Worm (Caenorhabditis elegans) whole organism, mixed stage, embryonic: ENCODE measurements around the gene srd-8.

Source experiments
- M03D4.4 ChIP-seq: sonication (generic microtip); optimal IDR thresholded peaks from 2 replicates; lab custom pipeline; 2017; ENCODE audit warnings: mild to moderate bottlenecking, missing genetic modification characterization, missing compliant biosample characterization
- bed-3 ChIP-seq: fragments of 200-800 bp; sonication (Bioruptor generic); optimal IDR thresholded peaks from 3 replicates; lab custom pipeline; 2018; ENCODE audit warnings: mild to moderate bottlenecking, missing genetic modification characterization, moderate library complexity, missing compliant biosample characterization
- blmp-1 ChIP-seq: fragments of 150-350 bp; optimal IDR thresholded peaks from 2 replicates; lab custom pipeline; 2014; ENCODE audit warnings: missing biosample characterization, missing genetic modification characterization
- ceh-39 ChIP-seq: fragments of 150-350 bp; optimal IDR thresholded peaks from 2 replicates; lab custom pipeline; 2014; ENCODE audit warnings: missing biosample characterization, missing genetic modification characterization
- ceh-43 ChIP-seq: fragments of 200-800 bp; sonication (Bioruptor generic); optimal IDR thresholded peaks from 2 replicates; lab custom pipeline; 2018; ENCODE audit warnings: mild to moderate bottlenecking, missing genetic modification characterization, moderate library complexity, missing compliant biosample characterization
- ceh-83 ChIP-seq: fragments of 200-800 bp; sonication (Bioruptor generic); optimal IDR thresholded peaks from 2 replicates; lab custom pipeline; 2018; ENCODE audit warnings: mild to moderate bottlenecking, missing genetic modification characterization, missing compliant biosample characterization
- ces-1 ChIP-seq: fragments of 150-350 bp; optimal IDR thresholded peaks from 2 replicates; lab custom pipeline; 2014; ENCODE audit warnings: missing biosample characterization, missing genetic modification reagents, missing genetic modification characterization
- cnd-1 ChIP-seq: fragments of 200-800 bp; sonication (Bioruptor generic); optimal IDR thresholded peaks from 2 replicates; lab custom pipeline; 2018; ENCODE audit warnings: mild to moderate bottlenecking, missing genetic modification characterization, missing compliant biosample characterization
- drap-1 ChIP-seq: fragments of 200-800 bp; sonication (Bioruptor generic); optimal IDR thresholded peaks from 3 replicates; lab custom pipeline; 2018; ENCODE audit warnings: mild to moderate bottlenecking, missing genetic modification characterization, missing compliant biosample characterization
- elt-1 ChIP-seq: sonication (generic microtip); optimal IDR thresholded peaks from 2 replicates; lab custom pipeline; 2017; ENCODE audit warnings: missing genetic modification characterization, mild to moderate bottlenecking, missing compliant biosample characterization, antibody characterized with exemption, moderate library complexity, borderline replicate concordance; ENCODE audit not compliant: insufficient read depth
- elt-3 ChIP-seq: fragments of 150-350 bp; optimal IDR thresholded peaks from 2 replicates; lab custom pipeline; 2014; ENCODE audit warnings: missing biosample characterization, missing genetic modification characterization
- flh-1 ChIP-seq: fragments of 200-800 bp; sonication (Bioruptor generic); optimal IDR thresholded peaks from 2 replicates; lab custom pipeline; 2018; ENCODE audit warnings: mild to moderate bottlenecking, missing genetic modification characterization, moderate library complexity, missing compliant biosample characterization
- ham-2 ChIP-seq: fragments of 200-800 bp; sonication (Bioruptor generic); optimal IDR thresholded peaks from 2 replicates; lab custom pipeline; 2018; ENCODE audit warnings: mild to moderate bottlenecking, missing genetic modification characterization, missing compliant biosample characterization
- hlh-1 ChIP-seq: fragments of 150-350 bp; optimal IDR thresholded peaks from 2 replicates; lab custom pipeline; 2014; ENCODE audit warnings: missing biosample characterization, missing genetic modification reagents, missing genetic modification characterization
- lin-13 ChIP-seq: fragments of 150-350 bp; optimal IDR thresholded peaks from 2 replicates; lab custom pipeline; 2014; ENCODE audit warnings: missing biosample characterization, missing genetic modification characterization
- lin-32 ChIP-seq: fragments of 200-800 bp; sonication (Bioruptor generic); optimal IDR thresholded peaks from 2 replicates; lab custom pipeline; 2018; ENCODE audit warnings: mild to moderate bottlenecking, missing genetic modification characterization, missing compliant biosample characterization
- lsy-2 ChIP-seq: fragments of 150-350 bp; optimal IDR thresholded peaks from 2 replicates; lab custom pipeline; 2014; ENCODE audit warnings: missing biosample characterization, missing genetic modification characterization
- mep-1 ChIP-seq: fragments of 150-350 bp; optimal IDR thresholded peaks from 2 replicates; lab custom pipeline; 2017; ENCODE audit warnings: missing biosample characterization, missing genetic modification reagents, missing genetic modification characterization, inconsistent platforms
- nhr-12 ChIP-seq: fragments of 150-350 bp; optimal IDR thresholded peaks from 2 replicates; lab custom pipeline; 2014; ENCODE audit warnings: missing biosample characterization, missing genetic modification characterization
- nhr-237 ChIP-seq: fragments of 150-350 bp; optimal IDR thresholded peaks from 2 replicates; lab custom pipeline; 2014; ENCODE audit warnings: missing biosample characterization, missing genetic modification characterization
- nhr-28 ChIP-seq: fragments of 150-350 bp; optimal IDR thresholded peaks from 2 replicates; lab custom pipeline; 2014; ENCODE audit warnings: missing biosample characterization, missing genetic modification characterization
- nhr-76 ChIP-seq: sonication (generic microtip); optimal IDR thresholded peaks from 2 replicates; lab custom pipeline; 2017; ENCODE audit warnings: missing biosample characterization, missing genetic modification characterization
- sem-2 ChIP-seq: fragments of 200-800 bp; sonication (Bioruptor generic); optimal IDR thresholded peaks from 2 replicates; lab custom pipeline; 2018; ENCODE audit warnings: mild to moderate bottlenecking, missing genetic modification characterization, missing compliant biosample characterization
- snpc-4 ChIP-seq: fragments of 150-350 bp; optimal IDR thresholded peaks from 2 replicates; lab custom pipeline; 2014; ENCODE audit warnings: missing biosample characterization, missing genetic modification characterization
- sptf-1 ChIP-seq: sonication (generic microtip); optimal IDR thresholded peaks from 2 replicates; lab custom pipeline; 2017; ENCODE audit warnings: mild to moderate bottlenecking, missing genetic modification characterization, moderate library complexity, missing compliant biosample characterization
- tbx-8 ChIP-seq: fragments of 200-800 bp; sonication (Bioruptor generic); optimal IDR thresholded peaks from 2 replicates; lab custom pipeline; 2018; ENCODE audit warnings: mild to moderate bottlenecking, missing genetic modification characterization, moderate library complexity, missing compliant biosample characterization
- unc-120 ChIP-seq: sonication (generic microtip); optimal IDR thresholded peaks from 2 replicates; lab custom pipeline; 2017; ENCODE audit warnings: missing genetic modification characterization, missing compliant biosample characterization; ENCODE audit not compliant: poor library complexity, severe bottlenecking
- unc-39 ChIP-seq: fragments of 150-350 bp; optimal IDR thresholded peaks from 2 replicates; lab custom pipeline; 2014; ENCODE audit warnings: missing biosample characterization, missing genetic modification characterization
- unc-62 ChIP-seq: fragments of 150-350 bp; optimal IDR thresholded peaks from 2 replicates; lab custom pipeline; 2014; ENCODE audit warnings: missing biosample characterization, missing genetic modification reagents, missing genetic modification characterization
- zip-8 ChIP-seq: fragments of 150-350 bp; optimal IDR thresholded peaks from 2 replicates; lab custom pipeline; 2014; ENCODE audit warnings: missing biosample characterization, missing genetic modification characterization
- ztf-11 ChIP-seq: fragments of 150-350 bp; optimal IDR thresholded peaks from 2 replicates; lab custom pipeline; 2014; ENCODE audit warnings: missing biosample characterization, missing genetic modification characterization

Gene srd-8

ce11 chrIV:5645514-5646052 lies at the start of gene srd-8, which contains the start of gene B0547.2:
Gene srd-8, minus strand, starts transcription at chrIV:5645614.
Gene B0547.2, plus strand, starts transcription at chrIV:5646002.
- TF ChIP-seq snpc-4 (tag; lab: Kevin White, UChicago) (no peak), M03D4.4 (no peak), lsy-2 (tag; lab: Kevin White, UChicago) (no peak), unc-39 (tag; lab: Kevin White, UChicago) (no peak), ham-2 (no peak), zip-8 (tag; lab: Kevin White, UChicago) (no peak), elt-1 (tag; lab: Kevin White, UChicago) (no peak)

ce11 chrIV:5690386-5691080 lies 45.1 kb upstream of the srd-8 start, which contains the start of gene C55C3.8:
Gene C55C3.8, plus strand, starts transcription at chrIV:5691030.
- TF ChIP-seq hlh-1 (tag; lab: Kevin White, UChicago) (no peak), ceh-83 (GFP tag; lab: Kevin White, UChicago) (no peak), unc-62 (GFP tag; lab: Kevin White, UChicago) (no peak), zip-8 (tag; lab: Kevin White, UChicago) (no peak), lin-32 (GFP tag; lab: Kevin White, UChicago) (no peak), nhr-76 (no peak), sptf-1 (tag; lab: Kevin White, UChicago) (no peak), tbx-8 (GFP tag; lab: Kevin White, UChicago) (no peak), lin-13 (tag; lab: Kevin White, UChicago) (no peak), unc-120 (tag; lab: Kevin White, UChicago) (no peak), ztf-11 (tag; lab: Kevin White, UChicago) (no peak), nhr-12 (tag; lab: Kevin White, UChicago) (no peak), cnd-1 (no peak), bed-3 (GFP tag; lab: Kevin White, UChicago) (no peak), ceh-39 (no peak)
- TF ChIP-seq, all 35 proteins: peak for 0

- TF ChIP-seq M03D4.4 (no peak), hlh-1 (tag; lab: Kevin White, UChicago) (no peak), nhr-28 (tag; lab: Kevin White, UChicago) (no peak), ces-1 (GFP tag; lab: Kevin White, UChicago) (no peak)
Measured at ce11 chrIV:5685014-5685413, 39.6 kb upstream of the srd-8 start, which contains the start of gene C55C3.3. Gene C55C3.3, plus strand, starts transcription at chrIV:5685287.

- TF ChIP-seq sem-2 (GFP tag; lab: Kevin White, UChicago) (no peak), drap-1 (GFP tag; lab: Kevin White, UChicago) (no peak), blmp-1 (no peak), mep-1 (tag; lab: Kevin White, UChicago) (no peak), elt-3 (no peak), ham-2 (no peak), lin-13 (tag; lab: Kevin White, UChicago) (no peak), flh-1 (GFP tag; lab: Kevin White, UChicago) (no peak), ceh-43 (no peak), unc-120 (tag; lab: Kevin White, UChicago) (no peak), elt-1 (tag; lab: Kevin White, UChicago) (no peak), ceh-39 (no peak), zip-8 (tag; lab: Kevin White, UChicago) (no peak), nhr-237 (no peak)
Measured at ce11 chrIV:5682547-5683234, 37.3 kb upstream of the srd-8 start, which contains the start of the genes C55C3.7 and C55C3.6. Gene C55C3.7, minus strand, starts transcription at chrIV:5682647. Gene C55C3.6, plus strand, starts transcription at chrIV:5683184.
